Fruit fly (Drosophila melanogaster): Measurements from ENCODE around the gene CG3557.

Gene CG3557

dm6 chr2L:2420490-2420889, 34.9 kb upstream of the CG3557 start, which contains the start of gene CG9886 (continued):
- TF ChIP-seq Mes4 (GFP tag; optimal IDR thresholded peaks at IDR 0.05) = no peak
- no peak for TF ChIP-seq Ets65A (GFP tag)
- TF ChIP-seq CG6854 (GFP tag; optimal IDR thresholded peaks at IDR 0.05) = peak; percentile 22
- TF ChIP-seq lov (optimal IDR thresholded peaks at IDR 0.05) = no peak
- TF ChIP-seq lov (GFP tag; IDR thresholded peaks at IDR 0.05) = no peak
- TF ChIP-seq CG10462 (GFP tag; optimal IDR thresholded peaks at IDR 0.05) = no peak
- TF ChIP-seq oc (tag; optimal IDR thresholded peaks at IDR 0.05) = peak; percentile 59
- TF ChIP-seq abd-A (tag; optimal IDR thresholded peaks at IDR 0.05) = no peak
- TF ChIP-seq lmd (GFP tag; IDR thresholded peaks at IDR 0.05) = peak; percentile 32; the same call in 1 of the 2 replicates
- TF ChIP-seq CG30020 (tag; optimal IDR thresholded peaks at IDR 0.05) = no peak
- no peak for TF ChIP-seq ham (GFP tag; IDR thresholded peaks at IDR 0.05)
- TF ChIP-seq CG18476 (GFP tag; optimal IDR thresholded peaks at IDR 0.05) = peak; percentile 49
- no peak for TF ChIP-seq CG11093 (GFP tag; IDR thresholded peaks at IDR 0.05)
- TF ChIP-seq CG30403 (GFP tag; optimal IDR thresholded peaks at IDR 0.05) = peak; percentile 77
- TF ChIP-seq seq (GFP tag; IDR thresholded peaks at IDR 0.05) = no peak
- TF ChIP-seq Taf1 (GFP tag; IDR thresholded peaks at IDR 0.05) = no peak
- TF ChIP-seq CG11247 (GFP tag; IDR thresholded peaks at IDR 0.05) = 0 out of 2 replicates have a peak, but pooled peaks have one; percentile 15
- TF ChIP-seq TFAM (GFP tag; optimal IDR thresholded peaks at IDR 0.05) = no peak
- TF ChIP-seq CG2116 (GFP tag; optimal IDR thresholded peaks at IDR 0.05) = peak; percentile 43
- TF ChIP-seq Kr (GFP tag; optimal IDR thresholded peaks at IDR 0.05) = no peak
- TF ChIP-seq D19A (tag; optimal IDR thresholded peaks at IDR 0.05) = no peak
- no peak for TF ChIP-seq CG8359 (GFP tag; optimal IDR thresholded peaks at IDR 0.05; ENCODE audit: borderline replicate concordance)
- no peak for TF ChIP-seq CG3163 (GFP tag; optimal IDR thresholded peaks at IDR 0.05)
- peak; percentile 77 for TF ChIP-seq Fer1 (GFP tag; optimal IDR thresholded peaks at IDR 0.05)
- peak; percentile 23 for TF ChIP-seq org-1 (GFP tag; optimal IDR thresholded peaks at IDR 0.05)
- no peak for TF ChIP-seq CG14965 (GFP tag; optimal IDR thresholded peaks at IDR 0.05; ENCODE audit: borderline replicate concordance)
- TF ChIP-seq CG9932 (GFP tag; IDR thresholded peaks at IDR 0.05) = peak; percentile 61; the same call in 1 of the 2 replicates
- peak; percentile 85 for TF ChIP-seq CG2712 (tag; optimal IDR thresholded peaks at IDR 0.05)
- TF ChIP-seq Chrac-16 (GFP tag; optimal IDR thresholded peaks at IDR 0.05) = peak; percentile 68
- TF ChIP-seq CG18599 (GFP tag; optimal IDR thresholded peaks at IDR 0.05) = peak; percentile 71
- no peak; the same call in 1 of the 2 replicates for TF ChIP-seq CG14667 (GFP tag; IDR thresholded peaks at IDR 0.05)
- TF ChIP-seq nerfin-2 (GFP tag; IDR thresholded peaks at IDR 0.05; ENCODE audit: partially characterized antibody) = no peak
- no peak for TF ChIP-seq Dfd (GFP tag; optimal IDR thresholded peaks at IDR 0.05)
- TF ChIP-seq fd3F (GFP tag; optimal IDR thresholded peaks at IDR 0.05) = peak; percentile 35
- TF ChIP-seq Atf3 (GFP tag; optimal IDR thresholded peaks at IDR 0.05) = no peak
- TF ChIP-seq CG14014 (GFP tag; IDR thresholded peaks at IDR 0.05) = peak; percentile 60
- peak; percentile 34 for TF ChIP-seq scrt (GFP tag; optimal IDR thresholded peaks at IDR 0.05)
- TF ChIP-seq phol (tag; optimal IDR thresholded peaks at IDR 0.05) = peak; percentile 83
- TF ChIP-seq CG8478 (optimal IDR thresholded peaks at IDR 0.05) = no peak
- no peak for TF ChIP-seq peb (GFP tag; IDR thresholded peaks at IDR 0.05)
- TF ChIP-seq Tbp (GFP tag; optimal IDR thresholded peaks at IDR 0.05) = no peak
- TF ChIP-seq CG18262 (tag; optimal IDR thresholded peaks at IDR 0.05) = peak; percentile 74
- peak; percentile 23 for TF ChIP-seq CG8290 (GFP tag; optimal IDR thresholded peaks at IDR 0.05)
- no peak for TF ChIP-seq CG8290 (tag; optimal IDR thresholded peaks at IDR 0.05)
- peak; percentile 73 for TF ChIP-seq CG10267 (tag; optimal IDR thresholded peaks at IDR 0.05)
- peak; percentile 44 for TF ChIP-seq Myb (GFP tag; optimal IDR thresholded peaks at IDR 0.05)
- peak; percentile 32; the same call in 1 of the 2 replicates for TF ChIP-seq sim (GFP tag; IDR thresholded peaks at IDR 0.05)
- TF ChIP-seq Drgx (GFP tag; IDR thresholded peaks at IDR 0.05) = no peak
- peak; percentile 66 for TF ChIP-seq CG9727 (GFP tag; optimal IDR thresholded peaks at IDR 0.05)
- TF ChIP-seq CG7963 (GFP tag; IDR thresholded peaks at IDR 0.05; ENCODE audit: partially characterized antibody) = no peak
- TF ChIP-seq CG13123 (GFP tag; optimal IDR thresholded peaks at IDR 0.05) = peak; percentile 29
- peak; percentile 68 for TF ChIP-seq CG4424 (GFP tag; optimal IDR thresholded peaks at IDR 0.05)
- no peak for TF ChIP-seq CG3838 (GFP tag; optimal IDR thresholded peaks at IDR 0.05)

Data from whole organism, embryonic.